Worm (Caenorhabditis elegans) whole organism, L4 larva: ENCODE measurements around the gene cdc-25.3.

Experiments
- D1046.2 ChIP-seq: fragments of 200-800 bp; sonication (Bioruptor generic); IDR thresholded peaks from 2 replicates; pipeline ENCODE4 v1.3.6; 2022; ENCODE audit warnings: missing genetic modification characterization, missing compliant biosample characterization
- F10B5.3 ChIP-seq: sonication (generic microtip); optimal IDR thresholded peaks from 2 replicates; lab custom pipeline; 2016; ENCODE audit warnings: mild to moderate bottlenecking, missing genetic modification characterization, missing compliant biosample characterization
- F37D6.2 ChIP-seq: sonication (generic microtip); optimal IDR thresholded peaks from 2 replicates; lab custom pipeline; 2016; ENCODE audit warnings: mild to moderate bottlenecking, missing genetic modification characterization, missing compliant biosample characterization
- F49E8.2 ChIP-seq: sonication (generic microtip); optimal IDR thresholded peaks from 2 replicates; lab custom pipeline; 2016; ENCODE audit warnings: missing compliant biosample characterization, mild to moderate bottlenecking, missing genetic modification characterization, borderline replicate concordance
- R02D3.7 ChIP-seq: fragments of 150-350 bp; sonication (generic microtip); optimal IDR thresholded peaks from 3 replicates; lab custom pipeline; 2014; ENCODE audit warnings: missing biosample characterization, missing genetic modification characterization
- ZK337.2 ChIP-seq: fragments of 200-800 bp; sonication (Bioruptor generic); IDR thresholded peaks from 2 replicates; pipeline ENCODE4 v1.3.6; 2022; ENCODE audit warnings: missing genetic modification reagents, missing genetic modification characterization, missing compliant biosample characterization
- aha-1 ChIP-seq: fragments of 150-350 bp; peaks from one replicate; lab custom pipeline; 2014; ENCODE audit warnings: missing biosample characterization, missing genetic modification characterization
- aly-2 ChIP-seq: sonication (generic microtip); optimal IDR thresholded peaks from 2 replicates; lab custom pipeline; 2018; ENCODE audit warnings: missing biosample characterization, missing genetic modification characterization
- arid-1 ChIP-seq: fragments of 200-800 bp; sonication (Bioruptor generic); conservative IDR thresholded peaks from 2 replicates; pipeline ENCODE4 v1.3.6; 2022; ENCODE audit warnings: missing genetic modification reagents, missing genetic modification characterization, missing compliant biosample characterization
- attf-4 ChIP-seq: sonication (generic microtip); optimal IDR thresholded peaks from 3 replicates; lab custom pipeline; 2017; ENCODE audit warnings: missing biosample characterization, missing genetic modification characterization
- ceh-28 ChIP-seq: fragments of 150-350 bp; optimal IDR thresholded peaks from 2 replicates; lab custom pipeline; 2014; ENCODE audit warnings: missing biosample characterization, missing genetic modification reagents, missing genetic modification characterization
- ceh-44 ChIP-seq: fragments of 200-800 bp; sonication (Bioruptor generic); IDR thresholded peaks from 2 replicates; pipeline ENCODE4 v1.3.6; 2022; ENCODE audit warnings: missing genetic modification reagents, missing genetic modification characterization, missing compliant biosample characterization
- ceh-82 ChIP-seq: sonication (generic microtip); optimal IDR thresholded peaks from 2 replicates; lab custom pipeline; 2017; ENCODE audit warnings: missing biosample characterization, missing genetic modification characterization
- daf-16 ChIP-seq, 3 experiments: sonication (generic microtip); optimal IDR thresholded peaks; 2 replicates each; lab custom pipeline; 2016 to 2017; ENCODE audit warnings: missing genetic modification characterization in 3 of 3, missing genetic modification reagents in 3 of 3, mild to moderate bottlenecking in 2 of 3, missing compliant biosample characterization in 2 of 3, missing biosample characterization in 1 of 3, moderate library complexity in 1 of 3
- daf-19 ChIP-seq: fragments of 200-800 bp; sonication (Bioruptor generic); conservative IDR thresholded peaks from 2 replicates; pipeline ENCODE4 v1.3.6; 2022; ENCODE audit warnings: missing genetic modification characterization, missing compliant biosample characterization
- dmd-6 ChIP-seq: fragments of 200-800 bp; sonication (Bioruptor generic); IDR thresholded peaks from 2 replicates; pipeline ENCODE4 v1.3.6; 2022; ENCODE audit warnings: missing genetic modification reagents, missing genetic modification characterization, missing compliant biosample characterization
- dpl-1 ChIP-seq: fragments of 150-350 bp; optimal IDR thresholded peaks from 2 replicates; lab custom pipeline; 2014; ENCODE audit warnings: missing biosample characterization, missing genetic modification reagents, missing genetic modification characterization
- dve-1 ChIP-seq: sonication (generic microtip); optimal IDR thresholded peaks from 2 replicates; lab custom pipeline; 2017; ENCODE audit warnings: antibody characterized with exemption, mild to moderate bottlenecking, missing genetic modification characterization, missing compliant biosample characterization; ENCODE audit not compliant: insufficient read depth
- fkh-10 ChIP-seq: fragments of 150-350 bp; optimal IDR thresholded peaks from 2 replicates; lab custom pipeline; 2014; ENCODE audit warnings: missing biosample characterization, missing genetic modification reagents, missing genetic modification characterization
- fos-1 ChIP-seq: fragments of 150-350 bp; optimal IDR thresholded peaks from 2 replicates; lab custom pipeline; 2014; ENCODE audit warnings: missing biosample characterization, missing genetic modification characterization
- hif-1 ChIP-seq, 2 experiments: sonication (generic microtip); optimal IDR thresholded peaks; 2 replicates each; lab custom pipeline; 2016 to 2017; ENCODE audit warnings: missing compliant biosample characterization in 2 of 2, missing genetic modification characterization in 2 of 2, missing genetic modification reagents in 2 of 2, missing genotype in 2 of 2, mild to moderate bottlenecking in 1 of 2
- hlh-11 ChIP-seq: fragments of 200-800 bp; sonication (Bioruptor generic); optimal IDR thresholded peaks from 2 replicates; lab custom pipeline; 2018; ENCODE audit warnings: mild to moderate bottlenecking, missing genetic modification characterization, missing compliant biosample characterization
- hlh-30 ChIP-seq: sonication (generic microtip); optimal IDR thresholded peaks from 2 replicates; lab custom pipeline; 2017; ENCODE audit warnings: antibody characterized with exemption, mild to moderate bottlenecking, missing genetic modification characterization, missing compliant biosample characterization; ENCODE audit not compliant: insufficient read depth
- hmg-1.1 ChIP-seq: fragments of 200-800 bp; sonication (Bioruptor generic); IDR thresholded peaks from 2 replicates; pipeline ENCODE4 v1.3.6; 2022; ENCODE audit warnings: missing genetic modification reagents, missing genetic modification characterization, missing compliant biosample characterization
- lim-7 ChIP-seq: fragments of 200-800 bp; sonication (Bioruptor generic); IDR thresholded peaks from 2 replicates; pipeline ENCODE4 v1.3.6; 2022; ENCODE audit warnings: missing genetic modification characterization, missing compliant biosample characterization
- lin-1 ChIP-seq: fragments of 200-800 bp; sonication (Bioruptor generic); IDR thresholded peaks from 2 replicates; pipeline ENCODE4 v1.3.6; 2022; ENCODE audit warnings: missing genetic modification reagents, missing genetic modification characterization, missing compliant biosample characterization
- lin-13 ChIP-seq: fragments of 150-350 bp; optimal IDR thresholded peaks from 2 replicates; lab custom pipeline; 2014; ENCODE audit warnings: missing biosample characterization, missing genetic modification reagents, missing genetic modification characterization
- lin-15B ChIP-seq: fragments of 150-350 bp; sonication (generic microtip); optimal IDR thresholded peaks from 3 replicates; lab custom pipeline; 2014; ENCODE audit warnings: missing biosample characterization, missing genetic modification characterization
- lin-38 ChIP-seq: fragments of 200-800 bp; sonication (Bioruptor generic); IDR thresholded peaks from 2 replicates; pipeline ENCODE4 v1.3.6; 2022; ENCODE audit warnings: missing genetic modification reagents, missing genetic modification characterization, missing compliant biosample characterization
- lin-39 ChIP-seq: fragments of 150-350 bp; optimal IDR thresholded peaks from 2 replicates; lab custom pipeline; 2014; ENCODE audit warnings: missing biosample characterization, missing genetic modification reagents, missing genetic modification characterization
- lsy-2 ChIP-seq, 2 experiments: fragments of 150-350 bp in 1 of 2; sonication (generic microtip) in 1 of 2; optimal IDR thresholded peaks; 2 replicates each; lab custom pipeline; 2014 to 2017; ENCODE audit warnings: missing biosample characterization in 2 of 2, missing genetic modification characterization in 2 of 2
- mep-1 ChIP-seq: fragments of 150-350 bp; sonication (generic microtip); optimal IDR thresholded peaks from 3 replicates; lab custom pipeline; 2014; ENCODE audit warnings: missing biosample characterization, missing genetic modification characterization
- mes-2 ChIP-seq: sonication (generic microtip); optimal IDR thresholded peaks from 2 replicates; lab custom pipeline; 2016; ENCODE audit warnings: missing genotype, mild to moderate bottlenecking, missing genetic modification characterization, missing compliant biosample characterization; ENCODE audit not compliant: poor library complexity, severe bottlenecking
- mxl-3 ChIP-seq: fragments of 200-800 bp; sonication (Bioruptor generic); optimal IDR thresholded peaks from 2 replicates; lab custom pipeline; 2018; ENCODE audit warnings: mild to moderate bottlenecking, missing genetic modification characterization, missing compliant biosample characterization
- nhr-42 ChIP-seq: fragments of 200-800 bp; sonication (Bioruptor generic); IDR thresholded peaks from 2 replicates; pipeline ENCODE4 v1.3.6; 2022; ENCODE audit warnings: missing genetic modification characterization, missing compliant biosample characterization
- nhr-77 ChIP-seq: fragments of 150-350 bp; optimal IDR thresholded peaks from 2 replicates; lab custom pipeline; 2014; ENCODE audit warnings: missing biosample characterization, missing genetic modification characterization
- pqm-1 ChIP-seq: sonication (generic microtip); optimal IDR thresholded peaks from 2 replicates; lab custom pipeline; 2017; ENCODE audit warnings: missing biosample characterization, missing genetic modification characterization
- rbr-2 ChIP-seq: sonication (generic microtip); optimal IDR thresholded peaks from 2 replicates; lab custom pipeline; 2016; ENCODE audit warnings: missing genotype, missing genetic modification characterization, missing compliant biosample characterization
- saeg-2 ChIP-seq: fragments of 200-800 bp; sonication (Bioruptor generic); IDR thresholded peaks from 2 replicates; pipeline ENCODE4 v1.3.6; 2022; ENCODE audit warnings: missing genetic modification reagents, missing genetic modification characterization, missing compliant biosample characterization
- set-16 ChIP-seq: fragments of 200-800 bp; sonication (Bioruptor generic); IDR thresholded peaks from 2 replicates; pipeline ENCODE4 v1.3.6; 2022; ENCODE audit warnings: missing genetic modification reagents, missing genetic modification characterization, missing compliant biosample characterization
- snpc-4 ChIP-seq: fragments of 150-350 bp; optimal IDR thresholded peaks from 2 replicates; lab custom pipeline; 2014; ENCODE audit warnings: missing biosample characterization, missing genetic modification characterization
- spr-1 ChIP-seq: sonication (generic microtip); optimal IDR thresholded peaks from 2 replicates; lab custom pipeline; 2016; ENCODE audit warnings: mild to moderate bottlenecking, missing genetic modification characterization, missing compliant biosample characterization
- spr-3 ChIP-seq: fragments of 200-800 bp; sonication (Bioruptor generic); optimal IDR thresholded peaks from 2 replicates; lab custom pipeline; 2018; ENCODE audit warnings: mild to moderate bottlenecking, missing genetic modification characterization, missing compliant biosample characterization
- unc-130 ChIP-seq: sonication (generic microtip); optimal IDR thresholded peaks from 2 replicates; lab custom pipeline; 2016; ENCODE audit warnings: missing genetic modification reagents, missing genetic modification characterization, missing compliant biosample characterization
- zfp-2 ChIP-seq: sonication (generic microtip); optimal IDR thresholded peaks from 2 replicates; lab custom pipeline; 2016; ENCODE audit warnings: mild to moderate bottlenecking, missing genetic modification characterization, missing compliant biosample characterization
- ztf-7 ChIP-seq: fragments of 150-350 bp; optimal IDR thresholded peaks from 2 replicates; lab custom pipeline; 2014; ENCODE audit warnings: missing biosample characterization, missing genetic modification characterization

Gene cdc-25.3

ce11 chrIII:8904914-8905665, 12.6 kb downstream of the cdc-25.3 start, which contains the start of gene unc-32 (continued):
- TF ChIP-seq hlh-11 (tag; lab: Kevin White, UChicago): peak; percentile 37
- TF ChIP-seq ceh-44 (GFP tag; lab: Robert Waterston, UW): no peak
- peak; percentile 68 to 88 for TF ChIP-seq lsy-2 (tag; optimal IDR thresholded peaks at IDR 0.05; lab: Kevin White, UChicago)
- peak; percentile 36 for TF ChIP-seq lin-38
- TF ChIP-seq fkh-10 (GFP tag; lab: Kevin White, UChicago): peak; percentile 54
- no peak for TF ChIP-seq spr-1 (tag; lab: Kevin White, UChicago)
- TF ChIP-seq daf-19 (GFP tag; lab: Robert Waterston, UW): no peak
- TF ChIP-seq F37D6.2: peak; percentile 1
- TF ChIP-seq R02D3.7 (tag; lab: Kevin White, UChicago): no peak
- TF ChIP-seq hmg-1.1 (GFP tag; lab: Robert Waterston, UW): peak; percentile 46; the same call in 1 of the 2 replicates
- peak in 1 of 2 experiments; percentile 47 for TF ChIP-seq hif-1 (tag; optimal IDR thresholded peaks at IDR 0.05; lab: Kevin White, UChicago)
- no peak for TF ChIP-seq lin-39 (tag; lab: Kevin White, UChicago)
- no peak for TF ChIP-seq spr-3 (GFP tag; lab: Kevin White, UChicago)
- TF ChIP-seq aly-2 (tag; lab: Kevin White, UChicago): no peak
- TF ChIP-seq dpl-1 (GFP tag; lab: Kevin White, UChicago): peak; percentile 46
- peak; percentile 71 for TF ChIP-seq hlh-30 (tag; lab: Kevin White, UChicago)
- TF ChIP-seq ceh-28 (tag; lab: Kevin White, UChicago): peak; percentile 42
- TF ChIP-seq lim-7 (GFP tag; lab: Robert Waterston, UW): no peak
- peak; percentile 53 for TF ChIP-seq rbr-2 (tag; lab: Kevin White, UChicago)
- TF ChIP-seq aha-1: peak; percentile 24
- TF ChIP-seq dmd-6 (GFP tag; lab: Robert Waterston, UW): peak; percentile 19; the same call in 1 of the 2 replicates
- TF ChIP-seq mep-1 (tag; lab: Kevin White, UChicago): peak; percentile 59
- peak; percentile 41 for TF ChIP-seq dve-1 (tag; lab: Kevin White, UChicago)
- no peak for TF ChIP-seq snpc-4 (tag; lab: Kevin White, UChicago)
- TF ChIP-seq ztf-7 (tag; lab: Kevin White, UChicago): no peak
- peak; percentile 50 for TF ChIP-seq mes-2 (tag; lab: Kevin White, UChicago)
- TF ChIP-seq lin-15B (tag; lab: Kevin White, UChicago): no peak
- TF ChIP-seq, all 104 proteins: peak for 25

ce11 chrIII:8904044-8904443, 13.7 kb downstream of the cdc-25.3 start, which contains the start of gene lin-9:
lin-9 (minus strand) TSS chrIII:8904131.
- TF ChIP-seq nhr-77: peak; percentile 86
- peak; percentile 86 for TF ChIP-seq D1046.2 (GFP tag; lab: Robert Waterston, UW)
- peak; percentile 19 for TF ChIP-seq pqm-1
- TF ChIP-seq ZK337.2 (GFP tag; lab: Robert Waterston, UW): no peak
- no peak for TF ChIP-seq attf-4 (tag; lab: Kevin White, UChicago)
- peak; percentile 78; the same call in 1 of the 2 replicates for TF ChIP-seq saeg-2 (GFP tag; lab: Robert Waterston, UW)
- TF ChIP-seq set-16 (GFP tag; lab: Robert Waterston, UW): peak; percentile 90
- peak; percentile 96 for TF ChIP-seq hlh-30 (tag; lab: Kevin White, UChicago)
- peak; percentile 90 for TF ChIP-seq nhr-42 (GFP tag; lab: Robert Waterston, UW)
- peak; percentile 95 for TF ChIP-seq mes-2 (tag; lab: Kevin White, UChicago)
- peak; percentile 87 for TF ChIP-seq F37D6.2
- TF ChIP-seq arid-1 (GFP tag; lab: Robert Waterston, UW): peak; percentile 95
- peak; percentile 97 for TF ChIP-seq lin-13 (GFP tag; lab: Kevin White, UChicago)
- no peak for TF ChIP-seq aly-2 (tag; lab: Kevin White, UChicago)
- peak; percentile 96 for TF ChIP-seq dmd-6 (GFP tag; lab: Robert Waterston, UW)
- peak; percentile 90 for TF ChIP-seq F10B5.3 (tag; lab: Kevin White, UChicago)
- peak; percentile 89 for TF ChIP-seq mxl-3 (GFP tag; lab: Kevin White, UChicago)
- peak; percentile 70 for TF ChIP-seq F49E8.2 (tag; lab: Kevin White, UChicago)
- TF ChIP-seq hif-1 (tag; optimal IDR thresholded peaks at IDR 0.05; lab: Kevin White, UChicago): peak; percentile 57 to 89
- no peak for TF ChIP-seq fos-1 (tag; lab: Kevin White, UChicago)
- peak; percentile 67 for TF ChIP-seq zfp-2 (tag; lab: Kevin White, UChicago)
- peak; percentile 93 for TF ChIP-seq lin-1 (GFP tag; lab: Robert Waterston, UW)
- peak; percentile 99 for TF ChIP-seq dve-1 (tag; lab: Kevin White, UChicago)
- TF ChIP-seq ceh-82 (tag; lab: Kevin White, UChicago): no peak
- no peak for TF ChIP-seq daf-19 (GFP tag; lab: Robert Waterston, UW)
- TF ChIP-seq daf-16 (GFP tag; optimal IDR thresholded peaks at IDR 0.05; lab: Kevin White, UChicago): peak; percentile 64 to 91
- peak; percentile 89 for TF ChIP-seq daf-16 (tag; optimal IDR thresholded peaks at IDR 0.05; lab: Kevin White, UChicago)
- TF ChIP-seq unc-130: peak; percentile 81
